Worm (Caenorhabditis elegans) whole organism, L2 larva: ENCODE data around the gene Y32G9A.5.
A peak's percentile ranks its signal among the peaks of the same experiment; 100 is the strongest.

ENCODE experiments used
- C34F6.9 ChIP-seq: fragments of 150-350 bp; optimal IDR thresholded peaks from 2 replicates; lab custom pipeline; 2014; ENCODE audit warnings: missing biosample characterization, missing genetic modification characterization
- F13H6.1 ChIP-seq: sonication (generic microtip); optimal IDR thresholded peaks from 2 replicates; lab custom pipeline; 2016; ENCODE audit warnings: missing genetic modification characterization, missing compliant biosample characterization
- R02D3.7 ChIP-seq: fragments of 150-350 bp; optimal IDR thresholded peaks from 2 replicates; lab custom pipeline; 2014; ENCODE audit warnings: missing biosample characterization, missing genetic modification characterization
- Y55F3AM.14 ChIP-seq: fragments of 200-800 bp; sonication (Bioruptor generic); optimal IDR thresholded peaks from 2 replicates; lab custom pipeline; 2018; ENCODE audit warnings: mild to moderate bottlenecking, missing genetic modification characterization, missing compliant biosample characterization
- alr-1 ChIP-seq: fragments of 150-350 bp; optimal IDR thresholded peaks from 2 replicates; lab custom pipeline; 2014; ENCODE audit warnings: missing biosample characterization, missing genetic modification characterization
- ama-1 ChIP-seq: fragments of 150-350 bp; optimal IDR thresholded peaks from 2 replicates; lab custom pipeline; 2018; ENCODE audit warnings: inconsistent platforms
- blmp-1 ChIP-seq: sonication (generic microtip); optimal IDR thresholded peaks from 2 replicates; lab custom pipeline; 2017; ENCODE audit warnings: missing genetic modification characterization, mild to moderate bottlenecking, missing compliant biosample characterization, antibody characterized with exemption, moderate library complexity; ENCODE audit not compliant: insufficient read depth
- ceh-16 ChIP-seq: fragments of 150-350 bp; optimal IDR thresholded peaks from 2 replicates; lab custom pipeline; 2014; ENCODE audit warnings: missing biosample characterization, missing genetic modification characterization
- ceh-82 ChIP-seq: fragments of 150-350 bp; optimal IDR thresholded peaks from 2 replicates; lab custom pipeline; 2014; ENCODE audit warnings: missing biosample characterization, missing genetic modification characterization
- crh-2 ChIP-seq: sonication (generic microtip); optimal IDR thresholded peaks from 2 replicates; lab custom pipeline; 2017; ENCODE audit warnings: missing biosample characterization, missing genetic modification characterization
- egl-27 ChIP-seq: sonication (generic microtip); optimal IDR thresholded peaks from 3 replicates; lab custom pipeline; 2017; ENCODE audit warnings: missing biosample characterization, missing genetic modification reagents, missing genetic modification characterization
- elt-1 ChIP-seq: fragments of 150-350 bp; optimal IDR thresholded peaks from 2 replicates; lab custom pipeline; 2014; ENCODE audit warnings: missing biosample characterization, missing genetic modification characterization
- elt-3 ChIP-seq: sonication (generic microtip); optimal IDR thresholded peaks from 2 replicates; lab custom pipeline; 2017; ENCODE audit warnings: missing biosample characterization, missing genetic modification characterization
- fos-1 ChIP-seq: fragments of 150-350 bp; optimal IDR thresholded peaks from 2 replicates; lab custom pipeline; 2014; ENCODE audit warnings: missing biosample characterization, missing genetic modification characterization
- gmeb-1 ChIP-seq: fragments of 150-350 bp; optimal IDR thresholded peaks from 2 replicates; lab custom pipeline; 2014; ENCODE audit warnings: missing biosample characterization, missing genetic modification characterization
- lin-11 ChIP-seq: fragments of 150-350 bp; sonication (generic microtip); optimal IDR thresholded peaks from 2 replicates; lab custom pipeline; 2014; ENCODE audit warnings: missing biosample characterization, missing genetic modification characterization, inconsistent platforms, mixed read lengths
- lin-13 ChIP-seq: fragments of 150-350 bp; optimal IDR thresholded peaks from 2 replicates; lab custom pipeline; 2014; ENCODE audit warnings: missing biosample characterization, missing genetic modification reagents, missing genetic modification characterization
- lsy-2 ChIP-seq, 2 experiments: fragments of 150-350 bp in 1 of 2; sonication (generic microtip) in 1 of 2; optimal IDR thresholded peaks; 2 replicates each; lab custom pipeline; 2014 to 2017; ENCODE audit warnings: missing biosample characterization in 2 of 2, missing genetic modification characterization in 2 of 2
- mab-5 ChIP-seq: fragments of 150-350 bp; optimal IDR thresholded peaks from 2 replicates; lab custom pipeline; 2014; ENCODE audit warnings: missing biosample characterization, missing genetic modification characterization
- mbf-1 ChIP-seq: sonication (generic microtip); optimal IDR thresholded peaks from 2 replicates; lab custom pipeline; 2017; ENCODE audit warnings: missing biosample characterization, missing genetic modification characterization
- mdl-1 ChIP-seq, 2 experiments: fragments of 150-350 bp in 1 of 2; sonication (generic microtip) in 1 of 2; optimal IDR thresholded peaks; 2 replicates each; lab custom pipeline; 2017; ENCODE audit warnings: missing biosample characterization in 2 of 2, missing genetic modification characterization in 2 of 2
- nhr-10 ChIP-seq: sonication (generic microtip); optimal IDR thresholded peaks from 2 replicates; lab custom pipeline; 2017; ENCODE audit warnings: missing biosample characterization, missing genetic modification characterization
- nhr-12 ChIP-seq: fragments of 150-350 bp; optimal IDR thresholded peaks from 2 replicates; lab custom pipeline; 2014; ENCODE audit warnings: missing biosample characterization, missing genetic modification characterization
- nhr-129 ChIP-seq: fragments of 150-350 bp; optimal IDR thresholded peaks from 2 replicates; lab custom pipeline; 2014; ENCODE audit warnings: missing biosample characterization, missing genetic modification characterization
- nhr-21 ChIP-seq: fragments of 150-350 bp; optimal IDR thresholded peaks from 2 replicates; lab custom pipeline; 2014; ENCODE audit warnings: missing biosample characterization, missing genetic modification characterization
- nhr-25 ChIP-seq: fragments of 150-350 bp; sonication (generic microtip); optimal IDR thresholded peaks from 3 replicates; lab custom pipeline; 2014; ENCODE audit warnings: missing biosample characterization, missing genetic modification characterization
- nhr-6 ChIP-seq: fragments of 150-350 bp; optimal IDR thresholded peaks from 2 replicates; lab custom pipeline; 2014; ENCODE audit warnings: missing biosample characterization, missing genetic modification characterization
- nhr-77 ChIP-seq: fragments of 150-350 bp; optimal IDR thresholded peaks from 2 replicates; lab custom pipeline; 2014; ENCODE audit warnings: missing biosample characterization, missing genetic modification characterization
- peb-1 ChIP-seq: fragments of 150-350 bp; optimal IDR thresholded peaks from 2 replicates; lab custom pipeline; 2014; ENCODE audit warnings: missing biosample characterization, missing genetic modification characterization
- sem-4 ChIP-seq: fragments of 150-350 bp; optimal IDR thresholded peaks from 2 replicates; lab custom pipeline; 2014; ENCODE audit warnings: missing biosample characterization, missing genetic modification reagents, missing genetic modification characterization
- skn-1 ChIP-seq: sonication (generic microtip); optimal IDR thresholded peaks from 2 replicates; lab custom pipeline; 2017; ENCODE audit warnings: missing biosample characterization, missing genetic modification characterization
- sma-3 ChIP-seq: sonication (generic microtip); optimal IDR thresholded peaks from 2 replicates; lab custom pipeline; 2016; ENCODE audit warnings: missing genetic modification reagents, missing genetic modification characterization, missing compliant biosample characterization
- sma-9 ChIP-seq, 2 experiments: fragments of 150-350 bp in 1 of 2; sonication (generic microtip) in 1 of 2; optimal IDR thresholded peaks; 2 replicates each; lab custom pipeline; 2014 to 2016; ENCODE audit warnings: missing genetic modification characterization in 2 of 2, mild to moderate bottlenecking in 1 of 2, missing biosample characterization in 1 of 2, missing compliant biosample characterization in 1 of 2, missing genetic modification reagents in 1 of 2, moderate library complexity in 1 of 2
- snpc-4 ChIP-seq: fragments of 150-350 bp; optimal IDR thresholded peaks from 2 replicates; lab custom pipeline; 2014; ENCODE audit warnings: missing biosample characterization, missing genetic modification characterization
- unc-55 ChIP-seq: fragments of 150-350 bp; sonication (generic microtip); optimal IDR thresholded peaks from 3 replicates; lab custom pipeline; 2014; ENCODE audit warnings: missing biosample characterization, missing genetic modification reagents, missing genetic modification characterization
- zag-1 ChIP-seq: fragments of 150-350 bp; optimal IDR thresholded peaks from 2 replicates; lab custom pipeline; 2014; ENCODE audit warnings: missing biosample characterization, missing genetic modification characterization
- ztf-11 ChIP-seq: sonication (generic microtip); optimal IDR thresholded peaks from 2 replicates; lab custom pipeline; 2017; ENCODE audit warnings: missing biosample characterization, missing genetic modification characterization
- ztf-4 ChIP-seq: fragments of 150-350 bp; optimal IDR thresholded peaks from 2 replicates; lab custom pipeline; 2014; ENCODE audit warnings: missing biosample characterization, missing genetic modification characterization

Y32G9A.5 gene

DNA sequence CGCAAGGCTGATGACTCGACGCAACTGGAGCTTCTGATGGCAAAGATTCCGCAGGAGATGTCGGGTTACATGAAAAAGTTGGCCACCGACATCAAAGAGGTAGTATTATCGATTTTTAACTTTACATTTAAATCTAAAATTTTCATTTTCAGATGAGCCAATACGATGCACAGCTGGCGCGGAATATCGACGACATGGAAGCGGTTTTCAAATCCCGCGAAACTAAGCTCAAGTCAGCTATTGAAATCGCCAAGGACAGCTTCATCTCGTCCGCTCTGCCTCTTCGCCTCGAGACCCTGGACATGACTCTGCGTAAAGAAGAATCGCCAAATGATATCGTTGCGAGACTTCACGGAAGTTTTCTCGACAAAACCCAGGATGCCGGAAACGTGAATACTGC is 37.8 kb upstream of the Y32G9A.5 start, which contains the start of gene T10B5.3:
T10B5.3 (minus strand) TSS at position 101 of the 400 bp plus-strand sequence.
- TF ChIP-seq R02D3.7 (tag; lab: Kevin White, UChicago) = no peak
- no peak for TF ChIP-seq F13H6.1
- no peak for TF ChIP-seq ztf-11 (tag; lab: Kevin White, UChicago)
- no peak for TF ChIP-seq peb-1 (tag; lab: Kevin White, UChicago)
- TF ChIP-seq nhr-6 (tag; lab: Kevin White, UChicago) = no peak
- no peak for TF ChIP-seq unc-55 (GFP tag; lab: Kevin White, UChicago)
- TF ChIP-seq elt-1 (tag; lab: Kevin White, UChicago) = no peak
- no peak for TF ChIP-seq egl-27 (tag; lab: Kevin White, UChicago)
- no peak for TF ChIP-seq alr-1
- TF ChIP-seq lsy-2 (tag; optimal IDR thresholded peaks at IDR 0.05; lab: Kevin White, UChicago) = no peak
- TF ChIP-seq snpc-4 (tag; lab: Kevin White, UChicago) = no peak
- no peak for TF ChIP-seq C34F6.9 (tag; lab: Kevin White, UChicago)
- no peak for TF ChIP-seq mbf-1
- TF ChIP-seq elt-3 (tag; lab: Kevin White, UChicago) = no peak
- TF ChIP-seq nhr-21 (tag; lab: Kevin White, UChicago) = no peak
- TF ChIP-seq nhr-77 (tag; lab: Kevin White, UChicago) = no peak
- no peak for TF ChIP-seq mdl-1 (tag; optimal IDR thresholded peaks at IDR 0.05; lab: Kevin White, UChicago)
- no peak for TF ChIP-seq blmp-1
- TF ChIP-seq ama-1 = no peak
- TF ChIP-seq Y55F3AM.14 (GFP tag; lab: Kevin White, UChicago) = no peak

DNA sequence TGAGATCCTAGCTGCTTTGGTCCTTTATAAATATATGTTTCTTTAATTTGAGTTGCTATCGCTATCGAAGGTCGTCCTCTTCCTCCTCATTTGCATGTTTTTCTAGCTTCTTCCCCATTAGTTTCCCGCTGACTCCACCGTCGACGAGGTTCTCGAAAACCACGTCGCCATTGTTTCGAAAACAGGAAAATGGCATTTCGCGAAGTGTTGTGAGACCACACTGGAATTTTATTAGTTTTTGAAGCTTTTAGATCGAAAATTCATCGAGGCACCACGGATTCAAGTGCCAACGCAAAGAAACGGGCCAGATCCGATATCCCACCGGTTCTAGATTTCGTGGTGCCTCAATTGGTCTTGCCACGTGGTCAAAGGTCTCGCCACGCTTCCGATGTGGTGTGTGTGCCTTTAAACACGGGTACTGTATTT is 36.9 kb upstream of the Y32G9A.5 start:
- TF ChIP-seq elt-1 (tag; lab: Kevin White, UChicago) = no peak
- no peak for TF ChIP-seq skn-1 (tag; lab: Kevin White, UChicago)
- TF ChIP-seq nhr-129 (tag; lab: Kevin White, UChicago) = no peak
- no peak for TF ChIP-seq ama-1
- no peak for TF ChIP-seq mbf-1
- TF ChIP-seq unc-55 (GFP tag; lab: Kevin White, UChicago) = no peak
- no peak for TF ChIP-seq nhr-10 (tag; lab: Kevin White, UChicago)

DNA sequence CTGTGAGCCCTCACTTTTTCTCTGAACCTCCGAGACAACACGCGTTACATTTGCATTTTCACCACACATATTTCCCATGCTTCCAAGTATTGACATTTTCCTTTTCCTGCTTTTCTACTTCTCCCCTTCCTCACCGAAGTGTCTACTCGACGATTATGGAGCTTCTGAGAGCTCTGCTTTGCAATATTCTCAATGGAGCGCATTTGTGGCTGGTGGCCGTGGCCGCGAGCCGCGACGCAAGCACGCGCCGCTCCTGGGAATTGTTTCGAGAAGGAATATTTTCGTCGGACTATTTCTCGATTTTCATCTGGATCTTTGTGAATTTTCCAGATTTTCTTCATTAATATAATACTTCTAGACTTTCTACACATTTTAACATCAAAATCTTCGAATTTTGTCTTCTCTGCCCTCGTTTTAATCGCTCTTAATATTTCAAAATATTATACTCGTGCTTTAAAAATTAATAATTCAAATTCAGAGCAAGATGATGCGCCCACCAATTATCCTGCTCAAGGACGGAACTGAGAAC is 35.6 kb upstream of the Y32G9A.5 start, which contains the start of the genes T10B5.4 and cct-7:
T10B5.4 (minus strand) TSS at position 40 of the 529 bp plus-strand sequence.
cct-7 (plus strand) TSS at position 479 of the 529 bp plus-strand sequence.
- TF ChIP-seq mdl-1 (tag; optimal IDR thresholded peaks at IDR 0.05; lab: Kevin White, UChicago) (peak in 1 of 2 experiments; percentile 80), C34F6.9 (tag; lab: Kevin White, UChicago) (peak; percentile 98), nhr-25 (tag; lab: Kevin White, UChicago) (peak; percentile 26), elt-1 (tag; lab: Kevin White, UChicago) (no peak), nhr-129 (tag; lab: Kevin White, UChicago) (peak; percentile 93), sma-3 (GFP tag; lab: Kevin White, UChicago) (peak; percentile 65), crh-2 (tag; lab: Kevin White, UChicago) (peak; percentile 93), ceh-16 (tag; lab: Kevin White, UChicago) (no peak), lin-13 (peak; percentile 94), snpc-4 (tag; lab: Kevin White, UChicago) (peak; percentile 65), skn-1 (tag; lab: Kevin White, UChicago) (peak; percentile 10), ceh-82 (tag; lab: Kevin White, UChicago) (no peak), mab-5 (tag; lab: Kevin White, UChicago) (peak; percentile 66), Y55F3AM.14 (GFP tag; lab: Kevin White, UChicago) (peak; percentile 72), nhr-6 (tag; lab: Kevin White, UChicago) (peak; percentile 51), sma-9 (GFP tag; optimal IDR thresholded peaks at IDR 0.05; lab: Kevin White, UChicago) (peak; percentile 70), sma-9 (tag; optimal IDR thresholded peaks at IDR 0.05; lab: Kevin White, UChicago) (no peak), nhr-12 (no peak), unc-55 (GFP tag; lab: Kevin White, UChicago) (peak; percentile 97), lsy-2 (tag; optimal IDR thresholded peaks at IDR 0.05; lab: Kevin White, UChicago) (peak; percentile 54 to 91), peb-1 (tag; lab: Kevin White, UChicago) (no peak), ztf-4 (tag; lab: Kevin White, UChicago) (peak; percentile 40), mbf-1 (no peak), gmeb-1 (tag; lab: Kevin White, UChicago) (peak; percentile 67), fos-1 (tag; lab: Kevin White, UChicago) (peak; percentile 84), nhr-21 (tag; lab: Kevin White, UChicago) (peak; percentile 67), F13H6.1 (peak; percentile 87), alr-1 (no peak), zag-1 (tag; lab: Kevin White, UChicago) (peak; percentile 96), lin-11 (tag; lab: Kevin White, UChicago) (peak; percentile 84), sem-4 (tag; lab: Kevin White, UChicago) (peak; percentile 71), egl-27 (tag; lab: Kevin White, UChicago) (peak; percentile 75)
- TF ChIP-seq, all 48 proteins: peak for 24
